Worm (Caenorhabditis elegans) whole organism, midembryonic: ENCODE measurements around the gene C33B4.4.

Experiments used
- cog-1 ChIP-seq: sonication (generic microtip); optimal IDR thresholded peaks from 2 replicates; lab custom pipeline; 2016; ENCODE audit warnings: missing genetic modification characterization, missing compliant biosample characterization
- flt-1 ChIP-seq: fragments of 200-800 bp; sonication (Bioruptor generic); IDR thresholded peaks from 2 replicates; pipeline ENCODE4 v1.3.6; 2022; ENCODE audit warnings: missing genetic modification characterization, missing compliant biosample characterization
- med-1 ChIP-seq: sonication (generic microtip); optimal IDR thresholded peaks from 2 replicates; lab custom pipeline; 2017; ENCODE audit warnings: missing genetic modification characterization, mild to moderate bottlenecking, missing compliant biosample characterization, antibody characterized with exemption, missing genetic modification reagents; ENCODE audit not compliant: insufficient read depth
- ref-1 ChIP-seq: fragments of 200-800 bp; sonication (Bioruptor generic); conservative IDR thresholded peaks from 2 replicates; pipeline ENCODE4 v1.3.6; 2022; ENCODE audit warnings: missing genetic modification reagents, missing genetic modification characterization, missing compliant biosample characterization
- tab-1 ChIP-seq: fragments of 200-800 bp; sonication (Bioruptor generic); IDR thresholded peaks from 2 replicates; pipeline ENCODE4 v1.3.6; 2022; ENCODE audit warnings: missing genetic modification characterization, missing compliant biosample characterization

DNA sequence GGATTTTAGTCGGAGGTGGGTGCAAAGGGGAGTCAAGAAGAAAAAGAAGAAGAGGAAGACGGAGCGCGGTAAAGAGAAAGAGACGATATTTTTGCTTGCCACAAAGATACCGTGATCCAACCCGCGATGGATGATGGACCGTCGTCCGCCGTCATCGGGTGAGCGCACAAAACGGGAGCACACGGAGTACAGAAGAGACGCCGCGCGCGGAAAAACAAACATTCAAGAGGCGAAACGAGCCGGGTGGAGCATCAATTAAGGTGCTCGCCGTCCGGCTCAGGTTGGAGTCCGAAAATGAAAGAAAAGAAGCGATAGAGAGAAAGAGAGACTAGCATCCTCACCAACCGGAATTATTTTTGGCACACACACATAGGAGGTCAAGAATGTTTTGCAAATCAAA, 10.5 kb upstream of the C33B4.4 start:
- no peak for TF ChIP-seq tab-1 (GFP tag; lab: Robert Waterston, UW)
- no peak for TF ChIP-seq cog-1 (tag; lab: Kevin White, UChicago)
- TF ChIP-seq flt-1 (GFP tag; lab: Robert Waterston, UW) = no peak
- TF ChIP-seq ref-1 (GFP tag; lab: Robert Waterston, UW) = no peak
- TF ChIP-seq med-1 (GFP tag; lab: Kevin White, UChicago) = no peak
